Worm (Caenorhabditis elegans) whole organism, L1 larva: Measurements from ENCODE around the gene fipr-25.

Experiments
- C34B4.2 ChIP-seq: sonication (generic microtip); optimal IDR thresholded peaks from 2 replicates; lab custom pipeline; 2017; ENCODE audit warnings: mild to moderate bottlenecking, missing genetic modification characterization, missing compliant biosample characterization
- aha-1 ChIP-seq: fragments of 150-350 bp; optimal IDR thresholded peaks from 2 replicates; lab custom pipeline; 2014; ENCODE audit warnings: missing biosample characterization, missing genetic modification characterization
- alr-1 ChIP-seq: fragments of 200-800 bp; sonication (Bioruptor generic); optimal IDR thresholded peaks from 2 replicates; lab custom pipeline; 2018; ENCODE audit warnings: borderline replicate concordance, mild to moderate bottlenecking, missing genetic modification characterization, missing compliant biosample characterization
- ama-1 ChIP-seq: fragments of 150-350 bp; optimal IDR thresholded peaks from 2 replicates; lab custom pipeline; 2014
- blmp-1 ChIP-seq: fragments of 150-350 bp; optimal IDR thresholded peaks from 2 replicates; lab custom pipeline; 2014; ENCODE audit warnings: missing biosample characterization, missing genetic modification characterization
- ceh-82 ChIP-seq, 3 experiments: fragments of 150-350 bp in 1 of 3; sonication (generic microtip) in 2 of 3; optimal IDR thresholded peaks; 2 replicates each; lab custom pipeline; 2014 to 2017; ENCODE audit warnings: missing biosample characterization in 3 of 3, missing genetic modification characterization in 3 of 3
- ceh-88 ChIP-seq: fragments of 200-800 bp; sonication (Bioruptor generic); IDR thresholded peaks from 2 replicates; pipeline ENCODE4 v1.3.6; 2022; ENCODE audit warnings: missing genetic modification characterization, missing compliant biosample characterization
- ceh-90 ChIP-seq: sonication (generic microtip); optimal IDR thresholded peaks from 2 replicates; lab custom pipeline; 2016; ENCODE audit warnings: missing genetic modification characterization, missing compliant biosample characterization
- ces-1 ChIP-seq: fragments of 150-350 bp; optimal IDR thresholded peaks from 2 replicates; lab custom pipeline; 2014; ENCODE audit warnings: missing biosample characterization, missing genetic modification reagents, missing genetic modification characterization
- dsc-1 ChIP-seq: sonication (generic microtip); optimal IDR thresholded peaks from 2 replicates; lab custom pipeline; 2016; ENCODE audit warnings: mild to moderate bottlenecking, missing genetic modification characterization, missing compliant biosample characterization
- efl-3 ChIP-seq: fragments of 200-800 bp; sonication (Bioruptor generic); optimal IDR thresholded peaks from 2 replicates; lab custom pipeline; 2018; ENCODE audit warnings: mild to moderate bottlenecking, missing genetic modification characterization, missing compliant biosample characterization
- egl-13 ChIP-seq: sonication (generic microtip); optimal IDR thresholded peaks from 2 replicates; lab custom pipeline; 2016; ENCODE audit warnings: missing genotype, missing genetic modification reagents, missing genetic modification characterization, missing compliant biosample characterization
- elt-3 ChIP-seq, 6 experiments: fragments of 150-350 bp in 1 of 6; sonication (generic microtip); optimal IDR thresholded peaks; 2 replicates each; lab custom pipeline; 2017 to 2018; ENCODE audit warnings: missing biosample characterization in 6 of 6, missing genetic modification characterization in 6 of 6, inconsistent platforms in 1 of 6
- fkh-4 ChIP-seq: sonication (generic microtip); optimal IDR thresholded peaks from 2 replicates; lab custom pipeline; 2016; ENCODE audit warnings: missing compliant biosample characterization, missing genetic modification characterization, borderline replicate concordance
- fkh-8 ChIP-seq: sonication (generic microtip); optimal IDR thresholded peaks from 2 replicates; lab custom pipeline; 2016; ENCODE audit warnings: mild to moderate bottlenecking, missing genetic modification characterization, missing compliant biosample characterization
- grh-1 ChIP-seq: fragments of 200-800 bp; sonication (Bioruptor generic); IDR thresholded peaks from 2 replicates; pipeline ENCODE4 v1.3.6; 2022; ENCODE audit warnings: missing genetic modification reagents, missing genetic modification characterization, missing compliant biosample characterization
- hlh-4 ChIP-seq: sonication (generic microtip); optimal IDR thresholded peaks from 2 replicates; lab custom pipeline; 2016; ENCODE audit warnings: mild to moderate bottlenecking, missing genetic modification characterization, missing compliant biosample characterization
- hpl-2 ChIP-seq: fragments of 150-350 bp; optimal IDR thresholded peaks from 2 replicates; lab custom pipeline; 2014; ENCODE audit warnings: missing biosample characterization, missing genetic modification reagents, missing genetic modification characterization
- lin-15B ChIP-seq: fragments of 150-350 bp; sonication (generic microtip); optimal IDR thresholded peaks from 3 replicates; lab custom pipeline; 2014; ENCODE audit warnings: missing biosample characterization, missing genetic modification characterization
- lir-3 ChIP-seq: sonication (generic microtip); optimal IDR thresholded peaks from 2 replicates; lab custom pipeline; 2016; ENCODE audit warnings: mild to moderate bottlenecking, missing genetic modification characterization, moderate library complexity, missing compliant biosample characterization; ENCODE audit not compliant: poor library complexity
- lsy-2 ChIP-seq, 2 experiments: fragments of 150-350 bp; optimal IDR thresholded peaks; 2 replicates each; lab custom pipeline; 2014; ENCODE audit warnings: missing biosample characterization in 2 of 2, missing genetic modification characterization in 2 of 2
- mab-9 ChIP-seq: fragments of 200-800 bp; sonication (Bioruptor generic); IDR thresholded peaks from 2 replicates; pipeline ENCODE4 v1.3.6; 2022; ENCODE audit warnings: missing genetic modification reagents, missing genetic modification characterization, missing compliant biosample characterization
- nhr-20 ChIP-seq: sonication (generic microtip); optimal IDR thresholded peaks from 2 replicates; lab custom pipeline; 2016; ENCODE audit warnings: mild to moderate bottlenecking, missing genetic modification characterization, missing compliant biosample characterization
- nhr-237 ChIP-seq: fragments of 150-350 bp; optimal IDR thresholded peaks from 2 replicates; lab custom pipeline; 2014; ENCODE audit warnings: missing biosample characterization, missing genetic modification characterization
- nhr-47 ChIP-seq: sonication (generic microtip); optimal IDR thresholded peaks from 2 replicates; lab custom pipeline; 2016; ENCODE audit warnings: mild to moderate bottlenecking, missing genetic modification characterization, moderate library complexity, missing compliant biosample characterization
- nhr-76 ChIP-seq: sonication (generic microtip); optimal IDR thresholded peaks from 2 replicates; lab custom pipeline; 2017; ENCODE audit warnings: missing biosample characterization, missing genetic modification characterization
- nhr-84 ChIP-seq: sonication (generic microtip); optimal IDR thresholded peaks from 2 replicates; lab custom pipeline; 2017; ENCODE audit warnings: missing biosample characterization, missing genetic modification characterization
- nhr-85 ChIP-seq: sonication (generic microtip); peaks from one replicate; lab custom pipeline; 2016; ENCODE audit warnings: missing genetic modification characterization, inconsistent platforms, missing compliant biosample characterization
- nhr-90 ChIP-seq: sonication (generic microtip); optimal IDR thresholded peaks from 2 replicates; lab custom pipeline; 2016; ENCODE audit warnings: mild to moderate bottlenecking, missing genetic modification characterization, missing compliant biosample characterization; ENCODE audit not compliant: poor library complexity
- rnt-1 ChIP-seq: sonication (generic microtip); optimal IDR thresholded peaks from 2 replicates; lab custom pipeline; 2016; ENCODE audit warnings: mild to moderate bottlenecking, missing genetic modification characterization, moderate library complexity, missing compliant biosample characterization
- swsn-7 ChIP-seq: sonication (generic microtip); optimal IDR thresholded peaks from 2 replicates; lab custom pipeline; 2016; ENCODE audit warnings: missing genetic modification characterization, missing compliant biosample characterization
- unc-30 ChIP-seq: sonication (generic microtip); optimal IDR thresholded peaks from 2 replicates; lab custom pipeline; 2017; ENCODE audit warnings: missing biosample characterization, missing genetic modification characterization
- unc-62 ChIP-seq: fragments of 150-350 bp; optimal IDR thresholded peaks from 2 replicates; lab custom pipeline; 2014; ENCODE audit warnings: missing biosample characterization, missing genetic modification reagents, missing genetic modification characterization
- vab-15 ChIP-seq: sonication (generic microtip); optimal IDR thresholded peaks from 2 replicates; lab custom pipeline; 2017; ENCODE audit warnings: missing genotype, mild to moderate bottlenecking, missing genetic modification characterization, missing compliant biosample characterization
- zip-4 ChIP-seq: fragments of 200-800 bp; sonication (Bioruptor generic); optimal IDR thresholded peaks from 2 replicates; lab custom pipeline; 2018; ENCODE audit warnings: mild to moderate bottlenecking, missing genetic modification characterization, moderate library complexity, missing compliant biosample characterization
- ztf-11 ChIP-seq, 2 experiments: sonication (generic microtip); optimal IDR thresholded peaks; 2 replicates each; lab custom pipeline; 2016 to 2017; ENCODE audit warnings: missing genetic modification characterization in 2 of 2, missing biosample characterization in 1 of 2, missing compliant biosample characterization in 1 of 2
- ztf-4 ChIP-seq: fragments of 150-350 bp; optimal IDR thresholded peaks from 2 replicates; lab custom pipeline; 2014; ENCODE audit warnings: missing biosample characterization, missing genetic modification characterization

The fipr-25 gene

DNA sequence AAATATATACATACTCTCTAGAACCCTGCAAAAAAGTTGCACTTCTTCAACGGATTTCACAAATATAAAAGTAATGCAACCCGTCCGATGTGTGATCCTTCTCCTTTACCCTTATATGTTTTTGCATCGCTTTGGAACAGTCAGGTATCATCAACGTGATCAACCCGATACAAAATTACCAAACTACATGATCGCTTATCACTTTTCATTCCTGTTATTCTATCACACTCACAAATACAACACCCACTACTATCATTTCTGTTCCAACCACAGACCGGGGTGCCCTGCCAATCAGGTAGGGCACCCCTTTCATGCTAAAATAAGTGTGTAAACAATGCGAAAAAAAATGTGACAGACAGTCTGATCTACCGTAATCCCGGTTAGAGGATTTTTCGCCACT lies 9.8 kb downstream of the fipr-25 start:
- TF ChIP-seq zip-4 (GFP tag; lab: Kevin White, UChicago) = no peak
- TF ChIP-seq ceh-90 (tag; lab: Kevin White, UChicago) = no peak
- no peak for TF ChIP-seq egl-13 (tag; lab: Kevin White, UChicago)
- TF ChIP-seq nhr-90 = no peak
- TF ChIP-seq ama-1 (lab: Kevin White, UChicago) = no peak
- TF ChIP-seq nhr-76 (tag; lab: Kevin White, UChicago) = no peak
- TF ChIP-seq fkh-8 (tag; lab: Kevin White, UChicago) = no peak
- no peak for TF ChIP-seq nhr-237 (tag; lab: Kevin White, UChicago)
- no peak for TF ChIP-seq nhr-47 (tag; lab: Kevin White, UChicago)
- TF ChIP-seq hpl-2 (GFP tag; lab: Kevin White, UChicago) = no peak
- no peak for TF ChIP-seq ztf-11 (tag; optimal IDR thresholded peaks at IDR 0.05; lab: Kevin White, UChicago)

DNA sequence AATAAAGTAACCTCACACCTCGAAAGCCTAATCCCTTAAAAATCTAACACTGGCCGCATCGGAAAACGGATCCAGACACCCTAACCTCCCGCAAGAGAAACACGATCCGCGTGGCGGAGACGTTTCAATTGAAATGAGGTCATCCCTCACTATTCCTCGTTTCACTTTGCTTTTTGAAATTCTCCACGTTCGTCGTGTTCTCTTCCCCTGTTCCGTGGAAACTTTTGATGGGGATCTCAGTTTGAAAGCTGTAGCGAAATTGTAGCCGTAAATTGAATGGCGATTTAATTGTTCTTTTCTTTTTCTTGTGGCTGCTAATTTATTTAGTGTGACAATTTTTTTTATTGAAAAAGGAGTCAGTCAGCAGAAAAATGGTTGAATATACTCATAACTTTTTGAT lies 11.6 kb downstream of the fipr-25 start:
- no peak for TF ChIP-seq nhr-84
- peak; percentile 51 for TF ChIP-seq blmp-1 (tag; lab: Kevin White, UChicago)

DNA sequence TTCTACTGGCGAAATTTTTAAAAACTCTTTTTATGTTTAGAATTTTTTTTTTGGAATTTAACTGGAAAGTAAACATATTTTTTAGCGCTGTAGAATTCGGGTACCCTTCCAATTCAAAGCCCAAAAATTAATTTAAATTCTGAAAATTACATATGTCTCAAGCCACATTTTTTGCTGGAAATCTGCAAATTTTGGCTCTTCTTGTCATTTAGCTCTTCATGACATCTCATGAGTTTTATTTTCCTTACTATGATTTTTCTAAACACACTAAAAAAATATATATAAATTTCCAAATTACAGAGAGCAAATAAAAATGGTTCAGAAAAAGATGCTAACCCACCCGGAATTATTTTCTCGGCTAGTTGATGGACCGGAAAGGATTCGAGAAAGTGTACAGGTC lies 12.0 kb downstream of the fipr-25 start, which contains the start of gene acs-3:
TSS of gene acs-3 (plus strand) at position 301 of the 400 bp plus-strand sequence.
- no peak for TF ChIP-seq unc-30 (tag; lab: Kevin White, UChicago)
- TF ChIP-seq ceh-82 (tag; optimal IDR thresholded peaks at IDR 0.05; lab: Kevin White, UChicago) = no peak
- TF ChIP-seq lir-3 (tag; lab: Kevin White, UChicago) = no peak
- TF ChIP-seq egl-13 (tag; lab: Kevin White, UChicago) = no peak
- TF ChIP-seq swsn-7 (tag; lab: Kevin White, UChicago) = no peak
- TF ChIP-seq unc-62 (GFP tag; lab: Kevin White, UChicago) = no peak
- no peak for TF ChIP-seq fkh-4 (tag; lab: Kevin White, UChicago)
- TF ChIP-seq nhr-85 (tag; lab: Kevin White, UChicago) = no peak
- no peak for TF ChIP-seq hpl-2 (GFP tag; lab: Kevin White, UChicago)
- TF ChIP-seq nhr-84 = no peak
- no peak for TF ChIP-seq ama-1 (lab: Kevin White, UChicago)
- no peak for TF ChIP-seq C34B4.2 (tag; lab: Kevin White, UChicago)
- no peak for TF ChIP-seq blmp-1 (tag; lab: Kevin White, UChicago)
- TF ChIP-seq ztf-11 (tag; optimal IDR thresholded peaks at IDR 0.05; lab: Kevin White, UChicago) = no peak
- no peak for TF ChIP-seq nhr-20 (tag; lab: Kevin White, UChicago)
- TF ChIP-seq ces-1 (GFP tag; lab: Kevin White, UChicago) = no peak
- TF ChIP-seq, all 84 proteins: peak for 0

DNA sequence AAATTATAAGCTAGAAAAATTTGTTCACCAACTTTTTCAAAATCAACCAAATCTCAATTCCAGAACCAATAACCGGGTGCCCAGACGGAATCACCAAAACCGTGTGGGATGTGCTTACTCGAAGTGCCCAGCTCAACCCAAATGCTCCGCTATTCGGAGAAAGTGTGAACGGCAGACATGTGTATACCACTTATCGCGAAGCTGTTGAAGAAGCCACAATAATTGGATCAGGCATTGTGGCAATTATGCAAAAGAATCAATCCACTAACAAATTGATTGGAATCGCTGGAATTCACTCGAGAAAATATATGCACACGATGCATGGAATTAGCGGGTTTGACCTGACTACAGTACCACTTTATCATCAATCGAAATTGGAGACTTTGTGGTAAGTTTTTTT lies 12.5 kb downstream of the fipr-25 start:
- TF ChIP-seq blmp-1 (tag; lab: Kevin White, UChicago) = no peak
- no peak for TF ChIP-seq lsy-2 (tag; optimal IDR thresholded peaks at IDR 0.05; lab: Kevin White, UChicago)
- TF ChIP-seq ztf-11 (tag; optimal IDR thresholded peaks at IDR 0.05; lab: Kevin White, UChicago) = no peak
- no peak for TF ChIP-seq grh-1 (GFP tag; lab: Robert Waterston, UW)
- TF ChIP-seq ceh-90 (tag; lab: Kevin White, UChicago) = no peak
- no peak for TF ChIP-seq hpl-2 (GFP tag; lab: Kevin White, UChicago)
- TF ChIP-seq rnt-1 (tag; lab: Kevin White, UChicago) = no peak
- no peak for TF ChIP-seq nhr-76 (tag; lab: Kevin White, UChicago)
- TF ChIP-seq nhr-90 = no peak
- TF ChIP-seq vab-15 (tag; lab: Kevin White, UChicago) = no peak
- no peak for TF ChIP-seq unc-62 (GFP tag; lab: Kevin White, UChicago)
- TF ChIP-seq efl-3 (GFP tag; lab: Kevin White, UChicago) = no peak
- TF ChIP-seq aha-1 (tag; lab: Kevin White, UChicago) = no peak

DNA sequence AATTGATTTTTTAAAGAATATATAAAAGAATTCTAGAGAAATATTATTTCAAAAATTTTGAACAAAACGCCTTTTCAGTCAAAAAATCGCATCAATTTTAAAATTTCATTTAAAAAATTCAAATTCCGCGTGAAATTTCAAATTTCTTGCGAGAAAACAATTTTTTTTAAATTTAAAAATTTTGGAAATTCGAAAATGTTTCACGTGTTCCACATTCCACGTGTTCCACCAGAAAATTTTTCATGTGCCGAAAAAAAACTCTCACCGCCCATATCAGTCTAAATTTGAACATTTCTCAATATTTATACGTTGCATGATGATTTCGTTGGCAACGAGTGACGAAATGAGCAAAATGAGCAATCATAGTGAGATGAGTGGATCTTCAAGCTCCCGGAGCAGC lies 17.8 kb downstream of the fipr-25 start, which contains the start of gene fbxa-201:
TSS of gene fbxa-201 (plus strand) at position 301 of the 400 bp plus-strand sequence.
- TF ChIP-seq mab-9 = no peak
- TF ChIP-seq elt-3 (tag; optimal IDR thresholded peaks at IDR 0.05; lab: Kevin White, UChicago) = no peak
- TF ChIP-seq ztf-4 = no peak
- TF ChIP-seq swsn-7 (tag; lab: Kevin White, UChicago) = no peak
- TF ChIP-seq lin-15B (tag; lab: Kevin White, UChicago) = no peak
- no peak for TF ChIP-seq nhr-76 (tag; lab: Kevin White, UChicago)
- TF ChIP-seq dsc-1 (tag; lab: Kevin White, UChicago) = no peak
- TF ChIP-seq ceh-88 (GFP tag; lab: Robert Waterston, UW) = no peak
- TF ChIP-seq zip-4 (GFP tag; lab: Kevin White, UChicago) = no peak
- TF ChIP-seq alr-1 = no peak
- TF ChIP-seq nhr-20 (tag; lab: Kevin White, UChicago) = no peak
- TF ChIP-seq hlh-4 (tag; lab: Kevin White, UChicago) = no peak
- no peak for TF ChIP-seq hpl-2 (GFP tag; lab: Kevin White, UChicago)
- no peak for TF ChIP-seq ceh-90 (tag; lab: Kevin White, UChicago)
